Fruit fly (Drosophila melanogaster) whole organism, embryonic: ENCODE results near the gene Pdxk.

ENCODE experiments used
- Asciz ChIP-seq: fragments of 200-800 bp; sonication (Bioruptor generic); optimal IDR thresholded peaks from 2 replicates; lab custom pipeline; 2017; ENCODE audit warnings: missing biosample characterization, mild to moderate bottlenecking, missing genetic modification characterization, missing genetic modification reagents
- Atf6 ChIP-seq: fragments of 200-800 bp; sonication (Bioruptor generic); IDR thresholded peaks from 2 replicates; pipeline ENCODE4 v1.3.6; 2022; ENCODE audit warnings: missing biosample characterization, missing genetic modification characterization
- B-H2 ChIP-seq: fragments of 200-800 bp; sonication (Bioruptor generic); optimal IDR thresholded peaks from 2 replicates; lab custom pipeline; 2018; ENCODE audit warnings: missing biosample characterization, mild to moderate bottlenecking, missing genetic modification characterization
- BEAF-32 ChIP-seq: fragments of 200-800 bp; sonication (Bioruptor generic); optimal IDR thresholded peaks from 3 replicates; lab custom pipeline; 2017; ENCODE audit warnings: missing biosample characterization, missing genetic modification characterization, mild to moderate bottlenecking, moderate library complexity, missing genetic modification reagents
- Bdp1 ChIP-seq: fragments of 200-800 bp; sonication (Bioruptor generic); optimal IDR thresholded peaks from 3 replicates; lab custom pipeline; 2016; ENCODE audit warnings: missing biosample characterization, missing genetic modification characterization
- CG10366 ChIP-seq: fragments of 200-800 bp; sonication (Bioruptor generic); IDR thresholded peaks from 2 replicates; pipeline ENCODE4 v1.3.6; 2022; ENCODE audit warnings: missing biosample characterization, missing genetic modification characterization
- CG10959 ChIP-seq: fragments of 200-800 bp; sonication (Bioruptor generic); IDR thresholded peaks from 2 replicates; pipeline ENCODE4 v1.3.6; 2022; ENCODE audit warnings: missing biosample characterization, missing genetic modification characterization
- CG11560 ChIP-seq: fragments of 200-800 bp; sonication (Bioruptor generic); IDR thresholded peaks from 3 replicates; pipeline ENCODE4 v1.3.6; 2022; ENCODE audit warnings: missing biosample characterization, missing genetic modification characterization
- CG15479 ChIP-seq: fragments of 200-800 bp; sonication (Bioruptor generic); optimal IDR thresholded peaks from 3 replicates; lab custom pipeline; 2019; ENCODE audit warnings: missing biosample characterization, mild to moderate bottlenecking, missing genetic modification characterization, moderate library complexity
- CG15514 ChIP-seq: fragments of 200-800 bp; sonication (Bioruptor generic); optimal IDR thresholded peaks from 3 replicates; lab custom pipeline; 2017; ENCODE audit warnings: missing biosample characterization, missing genetic modification characterization, mild to moderate bottlenecking, moderate library complexity, missing genetic modification reagents
- CG15601 ChIP-seq: fragments of 200-800 bp; sonication (Bioruptor generic); optimal IDR thresholded peaks from 3 replicates; lab custom pipeline; 2019; ENCODE audit warnings: missing biosample characterization, mild to moderate bottlenecking, missing genetic modification characterization, moderate library complexity
- CG15696 ChIP-seq: fragments of 200-800 bp; sonication (Bioruptor generic); optimal IDR thresholded peaks from 2 replicates; lab custom pipeline; 2019; ENCODE audit warnings: missing biosample characterization, mild to moderate bottlenecking, missing genetic modification characterization, moderate library complexity
- CG16813 ChIP-seq: fragments of 200-800 bp; sonication (Bioruptor generic); IDR thresholded peaks from 3 replicates; pipeline ENCODE4 v1.3.6; 2022; ENCODE audit warnings: missing biosample characterization, missing genetic modification characterization; ENCODE audit not compliant: partially characterized antibody
- CG17361 ChIP-seq: fragments of 200-800 bp; sonication (Bioruptor generic); IDR thresholded peaks from 3 replicates; pipeline ENCODE4 v1.3.6; 2022; ENCODE audit warnings: missing biosample characterization, missing genetic modification characterization
- CG17568 ChIP-seq: fragments of 200-800 bp; sonication (Bioruptor generic); optimal IDR thresholded peaks from 2 replicates; lab custom pipeline; 2018; ENCODE audit warnings: missing biosample characterization, mild to moderate bottlenecking, missing genetic modification characterization, moderate library complexity
- CG2116 ChIP-seq: fragments of 200-800 bp; sonication (Bioruptor generic); optimal IDR thresholded peaks from 3 replicates; lab custom pipeline; 2018; ENCODE audit warnings: missing biosample characterization, mild to moderate bottlenecking, missing genetic modification characterization
- CG2120 ChIP-seq: fragments of 200-800 bp; sonication (Bioruptor generic); optimal IDR thresholded peaks from 3 replicates; lab custom pipeline; 2016; ENCODE audit warnings: missing biosample characterization, missing genetic modification characterization
- CG2875 ChIP-seq: fragments of 200-800 bp; sonication (Bioruptor generic); optimal IDR thresholded peaks from 2 replicates; lab custom pipeline; 2017; ENCODE audit warnings: missing biosample characterization, mild to moderate bottlenecking, missing genetic modification characterization, missing genetic modification reagents
- CG31224 ChIP-seq: fragments of 200-800 bp; sonication (Bioruptor generic); IDR thresholded peaks from 2 replicates; pipeline ENCODE4 v1.3.6; 2022; ENCODE audit warnings: missing biosample characterization, missing genetic modification characterization
- CG31388 ChIP-seq: fragments of 200-800 bp; sonication (Bioruptor generic); optimal IDR thresholded peaks from 2 replicates; lab custom pipeline; 2016; ENCODE audit warnings: missing biosample characterization, missing genetic modification characterization
- CG43689 ChIP-seq: fragments of 200-800 bp; sonication (Bioruptor generic); IDR thresholded peaks from 2 replicates; pipeline ENCODE4 v1.3.6; 2022; ENCODE audit warnings: missing biosample characterization, missing genetic modification characterization
- CG6272 ChIP-seq: fragments of 200-800 bp; sonication (Bioruptor generic); IDR thresholded peaks from 2 replicates; pipeline ENCODE4 v1.3.6; 2022; ENCODE audit warnings: missing biosample characterization, missing genetic modification characterization
- CG6813 ChIP-seq: fragments of 200-800 bp; sonication (Bioruptor generic); optimal IDR thresholded peaks from 2 replicates; lab custom pipeline; 2017; ENCODE audit warnings: missing biosample characterization, missing genetic modification characterization, mild to moderate bottlenecking, moderate library complexity, missing genetic modification reagents
- CG8089 ChIP-seq: fragments of 200-800 bp; sonication (Bioruptor generic); optimal IDR thresholded peaks from 3 replicates; lab custom pipeline; 2016; ENCODE audit warnings: missing biosample characterization, missing genetic modification characterization
- CG8388 ChIP-seq: fragments of 200-800 bp; sonication (Bioruptor generic); optimal IDR thresholded peaks from 2 replicates; lab custom pipeline; 2019; ENCODE audit warnings: missing biosample characterization, mild to moderate bottlenecking, missing genetic modification characterization, moderate library complexity
- CG8478 ChIP-seq: fragments of >200 bp; optimal IDR thresholded peaks from 2 replicates; lab custom pipeline; 2018
- CG9609 ChIP-seq: fragments of 200-800 bp; sonication (Bioruptor generic); optimal IDR thresholded peaks from 3 replicates; lab custom pipeline; 2016; ENCODE audit warnings: missing biosample characterization, missing genetic modification characterization
- Dll ChIP-seq: fragments of 200-800 bp; sonication (Bioruptor generic); IDR thresholded peaks from 4 replicates; pipeline ENCODE4 v1.3.6; 2022; ENCODE audit warnings: missing biosample characterization, missing genetic modification characterization; ENCODE audit not compliant: partially characterized antibody
- E2f2 ChIP-seq: fragments of 200-800 bp; sonication (Bioruptor generic); IDR thresholded peaks from 2 replicates; pipeline ENCODE4 v1.3.6; 2022; ENCODE audit warnings: missing biosample characterization, missing genetic modification characterization
- Ets65A ChIP-seq: fragments of 200-800 bp; sonication (Bioruptor generic); peaks from one replicate; lab custom pipeline; 2016; ENCODE audit warnings: missing biosample characterization, missing genetic modification characterization
- H2.0 ChIP-seq: fragments of 200-800 bp; sonication (Bioruptor generic); IDR thresholded peaks from 2 replicates; pipeline ENCODE4 v1.3.6; 2022; ENCODE audit warnings: missing biosample characterization, missing genetic modification characterization
- HLH54F ChIP-seq: fragments of 200-800 bp; sonication (Bioruptor generic); optimal IDR thresholded peaks from 3 replicates; lab custom pipeline; 2016; ENCODE audit warnings: missing biosample characterization, missing genetic modification characterization
- PHDP ChIP-seq: fragments of 200-800 bp; sonication (Bioruptor generic); optimal IDR thresholded peaks from 3 replicates; lab custom pipeline; 2018; ENCODE audit warnings: missing biosample characterization, mild to moderate bottlenecking, missing genetic modification characterization, moderate library complexity
- Sin3A ChIP-seq: fragments of >200 bp; optimal IDR thresholded peaks from 2 replicates; lab custom pipeline; 2018
- Tbp ChIP-seq: fragments of >200 bp; optimal IDR thresholded peaks from 2 replicates; lab custom pipeline; 2018; ENCODE audit warnings: missing biosample characterization, missing genetic modification characterization
- Usf ChIP-seq: fragments of 200-800 bp; sonication (Bioruptor generic); optimal IDR thresholded peaks from 2 replicates; lab custom pipeline; 2017; ENCODE audit warnings: missing genotype, missing biosample characterization, missing genetic modification characterization
- bigmax ChIP-seq: fragments of 200-800 bp; sonication (Bioruptor generic); optimal IDR thresholded peaks from 2 replicates; lab custom pipeline; 2018; ENCODE audit warnings: missing biosample characterization, mild to moderate bottlenecking, missing genetic modification characterization
- cad ChIP-seq: fragments of >200 bp; optimal IDR thresholded peaks from 2 replicates; lab custom pipeline; 2017; ENCODE audit warnings: missing biosample characterization, missing genetic modification characterization
- fd102C ChIP-seq: fragments of 200-800 bp; sonication (Bioruptor generic); optimal IDR thresholded peaks from 2 replicates; lab custom pipeline; 2018; ENCODE audit warnings: missing biosample characterization, mild to moderate bottlenecking, missing genetic modification characterization, moderate library complexity
- gcm2 ChIP-seq: fragments of 200-800 bp; sonication (Bioruptor generic); optimal IDR thresholded peaks from 2 replicates; lab custom pipeline; 2016; ENCODE audit warnings: missing biosample characterization, missing genetic modification characterization
- gsb-n ChIP-seq: fragments of 200-800 bp; sonication (Bioruptor generic); optimal IDR thresholded peaks from 3 replicates; lab custom pipeline; 2018; ENCODE audit warnings: missing biosample characterization, mild to moderate bottlenecking, missing genetic modification characterization
- hth ChIP-seq: fragments of >200 bp; optimal IDR thresholded peaks from 2 replicates; lab custom pipeline; 2017; ENCODE audit warnings: inconsistent platforms
- nerfin-2 ChIP-seq: fragments of 200-800 bp; sonication (Bioruptor generic); IDR thresholded peaks from 2 replicates; pipeline ENCODE4 v1.3.6; 2022; ENCODE audit warnings: missing biosample characterization, missing genetic modification characterization; ENCODE audit not compliant: partially characterized antibody
- p53 ChIP-seq: fragments of 200-800 bp; sonication (Bioruptor generic); optimal IDR thresholded peaks from 2 replicates; lab custom pipeline; 2016; ENCODE audit warnings: missing biosample characterization, missing genetic modification characterization
- psq ChIP-seq: fragments of 200-800 bp; sonication (Bioruptor generic); optimal IDR thresholded peaks from 2 replicates; lab custom pipeline; 2017; ENCODE audit warnings: missing biosample characterization, missing genetic modification characterization
- run ChIP-seq: fragments of 200-800 bp; sonication (Bioruptor generic); optimal IDR thresholded peaks from 3 replicates; lab custom pipeline; 2018; ENCODE audit warnings: missing biosample characterization, mild to moderate bottlenecking, missing genetic modification characterization
- schlank ChIP-seq: fragments of 200-800 bp; sonication (Bioruptor generic); optimal IDR thresholded peaks from 2 replicates; lab custom pipeline; 2018; ENCODE audit warnings: missing biosample characterization, mild to moderate bottlenecking, missing genetic modification characterization
- sd ChIP-seq: fragments of 200-800 bp; sonication (Bioruptor generic); optimal IDR thresholded peaks from 3 replicates; lab custom pipeline; 2018; ENCODE audit warnings: missing biosample characterization, mild to moderate bottlenecking, missing genetic modification characterization, moderate library complexity
- sr ChIP-seq: fragments of 200-800 bp; sonication (Bioruptor generic); IDR thresholded peaks from 3 replicates; pipeline ENCODE4 v1.3.6; 2022; ENCODE audit warnings: missing biosample characterization, missing genetic modification characterization
- vvl ChIP-seq: fragments of 200-800 bp; sonication (Bioruptor generic); IDR thresholded peaks from 2 replicates; pipeline ENCODE4 v1.3.6; 2022; ENCODE audit warnings: missing biosample characterization, missing genetic modification characterization
- z ChIP-seq: fragments of 200-800 bp; sonication (Bioruptor generic); IDR thresholded peaks from 3 replicates; pipeline ENCODE4 v1.3.6; 2022; ENCODE audit warnings: missing biosample characterization, missing genetic modification characterization

The Pdxk gene

dm6 chr3L:9410754-9411423, 50.8 kb downstream of the Pdxk start, which contains the start of the genes CG4022 and Cpsf5 (continued):
- TF ChIP-seq Tbp (GFP tag; lab: Kevin White, UChicago) = no peak
- TF ChIP-seq Dll (GFP tag; lab: Robert Waterston, UW) = peak; percentile 50
- peak; percentile 70 for TF ChIP-seq CG10959
- peak; percentile 78 for TF ChIP-seq CG8388 (GFP tag; lab: Kevin White, UChicago)
- peak; percentile 32 for TF ChIP-seq Usf (GFP tag; lab: Kevin White, UChicago)
- TF ChIP-seq CG31388 (GFP tag; lab: Kevin White, UChicago) = peak; percentile 46
- peak; percentile 47 for TF ChIP-seq CG2875 (GFP tag; lab: Kevin White, UChicago)
- no peak for TF ChIP-seq psq
- TF ChIP-seq E2f2 (GFP tag; lab: Robert Waterston, UW) = peak; percentile 70
- no peak for TF ChIP-seq nerfin-2 (GFP tag; lab: Robert Waterston, UW)
- TF ChIP-seq B-H2 (GFP tag; lab: Kevin White, UChicago) = peak; percentile 89
- peak; percentile 47 for TF ChIP-seq sd
- peak; percentile 75 for TF ChIP-seq HLH54F (GFP tag; lab: Kevin White, UChicago)
- peak; percentile 52 for TF ChIP-seq Asciz (GFP tag; lab: Kevin White, UChicago)
- TF ChIP-seq bigmax = peak; percentile 34
- peak; percentile 63 for TF ChIP-seq CG17568 (GFP tag; lab: Kevin White, UChicago)
- TF ChIP-seq CG31224 = peak; percentile 57
- peak; percentile 82 for TF ChIP-seq CG17361
- TF ChIP-seq gsb-n (tag; lab: Kevin White, UChicago) = peak; percentile 84
- no peak for TF ChIP-seq z (GFP tag; lab: Robert Waterston, UW)
- TF ChIP-seq BEAF-32 (GFP tag; lab: Kevin White, UChicago) = peak; percentile 52
- peak; percentile 20 for TF ChIP-seq CG8089 (GFP tag; lab: Kevin White, UChicago)
- TF ChIP-seq p53 (GFP tag; lab: Kevin White, UChicago) = no peak
- peak; percentile 66 for TF ChIP-seq CG6272 (GFP tag; lab: Robert Waterston, UW)
- peak; percentile 53 for TF ChIP-seq gcm2
- TF ChIP-seq sr (GFP tag; lab: Robert Waterston, UW) = 0 out of 3 replicates have a peak, but pooled peaks have one; percentile 17
- TF ChIP-seq CG15514 (GFP tag; lab: Kevin White, UChicago) = peak; percentile 100
- peak; percentile 85 for TF ChIP-seq Atf6 (GFP tag; lab: Robert Waterston, UW)
- TF ChIP-seq CG15696 (tag; lab: Kevin White, UChicago) = peak; percentile 85
- peak; percentile 86 for TF ChIP-seq CG10366
- TF ChIP-seq run (tag; lab: Kevin White, UChicago) = peak; percentile 54
- TF ChIP-seq CG9609 (GFP tag; lab: Kevin White, UChicago) = peak; percentile 50
- TF ChIP-seq CG11560 = 0 out of 3 replicates have a peak, but pooled peaks have one; percentile 20
- TF ChIP-seq schlank (tag; lab: Kevin White, UChicago) = peak; percentile 63
- TF ChIP-seq CG16813 = peak; percentile 48; the same call in 1 of the 3 replicates
- peak; percentile 77 for TF ChIP-seq Sin3A (lab: Kevin White, UChicago)
- peak; percentile 87 for TF ChIP-seq PHDP (tag; lab: Kevin White, UChicago)
- peak; percentile 71; the same call in 1 of the 2 replicates for TF ChIP-seq CG43689 (GFP tag; lab: Robert Waterston, UW)
- peak; percentile 66 for TF ChIP-seq CG15479 (GFP tag; lab: Kevin White, UChicago)
- peak; percentile 89 for TF ChIP-seq CG2120
- peak; percentile 67 for TF ChIP-seq Bdp1 (GFP tag; lab: Kevin White, UChicago)
- peak; percentile 86 for TF ChIP-seq CG15601 (tag; lab: Kevin White, UChicago)
- TF ChIP-seq hth (lab: Kevin White, UChicago) = no peak
- peak; percentile 85 for TF ChIP-seq vvl (GFP tag; lab: Robert Waterston, UW)
- no peak for TF ChIP-seq fd102C
- no peak for TF ChIP-seq CG8478 (lab: Kevin White, UChicago)
- peak; percentile 81 for TF ChIP-seq H2.0 (GFP tag; lab: Robert Waterston, UW)
- TF ChIP-seq cad (GFP tag; lab: Kevin White, UChicago) = no peak
- peak; percentile 90 for TF ChIP-seq Ets65A (GFP tag; lab: Kevin White, UChicago)
- no peak for TF ChIP-seq CG6813 (GFP tag; lab: Kevin White, UChicago)
- TF ChIP-seq CG2116 (GFP tag; lab: Kevin White, UChicago) = peak; percentile 83
